Worm (Caenorhabditis elegans): ENCODE data around the gene F38E11.9.

The F38E11.9 gene

DNA sequence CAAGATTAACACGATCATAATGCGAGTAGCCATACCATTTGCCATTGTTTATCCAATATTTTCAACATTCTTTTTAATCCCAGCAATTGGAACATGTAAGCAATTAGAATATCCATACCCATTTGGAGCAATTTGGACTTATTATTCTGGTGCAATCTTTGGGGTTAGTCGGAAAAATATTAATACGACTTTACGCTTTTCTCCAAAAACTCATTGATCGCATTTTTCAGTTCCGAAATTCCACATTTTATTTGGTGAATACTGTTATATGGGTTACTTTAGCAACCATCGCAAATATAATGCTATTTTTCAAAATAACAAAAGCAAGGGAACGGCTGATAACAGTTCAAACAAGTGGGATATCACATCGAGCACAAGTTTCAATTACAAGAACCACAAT lies 42.9 kb upstream of the F38E11.9 start:
- TF ChIP-seq madf-3 (GFP tag; IDR thresholded peaks at IDR 0.05) (no peak), dpl-1 (GFP tag; optimal IDR thresholded peaks at IDR 0.05) (no peak), nhr-27 (tag; optimal IDR thresholded peaks at IDR 0.05) (no peak), F57C9.4 (tag; optimal IDR thresholded peaks at IDR 0.05) (no peak), hlh-26 (GFP tag; conservative IDR thresholded peaks at IDR 0.05) (no peak), snpc-1.1 (tag; optimal IDR thresholded peaks at IDR 0.05; ENCODE audit: insufficient read depth) (no peak), F55B11.4 (tag; optimal IDR thresholded peaks at IDR 0.05; ENCODE audit: borderline replicate concordance, insufficient read depth) (no peak), lsl-1 (GFP tag; optimal IDR thresholded peaks at IDR 0.05) (no peak), tbp1 (GFP tag; optimal IDR thresholded peaks at IDR 0.05) (no peak), sea-2 (GFP tag; IDR thresholded peaks at IDR 0.05) (no peak), atf-7 (tag; optimal IDR thresholded peaks at IDR 0.05) (no peak), unc-62 (GFP tag; optimal IDR thresholded peaks at IDR 0.05) (no peak), F39B2.1 (GFP tag; IDR thresholded peaks at IDR 0.05) (no peak), nhr-179 (tag; optimal IDR thresholded peaks at IDR 0.05) (no peak), efl-1 (GFP tag; optimal IDR thresholded peaks at IDR 0.05) (no peak)

DNA sequence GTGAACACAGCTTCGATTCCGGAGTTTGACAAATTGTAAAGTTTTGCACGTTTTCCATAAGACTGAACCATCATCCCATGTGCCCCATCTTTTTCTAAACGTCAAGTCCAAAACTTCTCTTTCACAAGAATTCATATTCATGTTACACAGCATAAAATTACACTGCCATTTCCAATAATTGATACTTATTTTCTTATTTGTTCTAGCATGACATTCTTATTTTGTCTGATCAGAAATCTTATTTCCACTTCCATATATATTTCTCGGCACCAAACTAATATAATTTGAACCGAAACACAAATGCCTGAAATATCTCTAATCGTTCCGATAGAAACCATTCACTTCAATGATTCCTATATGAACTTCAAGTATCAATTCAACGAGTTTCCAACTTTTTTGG lies 42.1 kb upstream of the F38E11.9 start, which contains the start of gene sru-2:
Gene sru-2 (plus strand): TSS at position 301 of the 400 bp plus-strand sequence.
- TF ChIP-seq F10E7.11 (tag; optimal IDR thresholded peaks at IDR 0.05) = no peak

DNA sequence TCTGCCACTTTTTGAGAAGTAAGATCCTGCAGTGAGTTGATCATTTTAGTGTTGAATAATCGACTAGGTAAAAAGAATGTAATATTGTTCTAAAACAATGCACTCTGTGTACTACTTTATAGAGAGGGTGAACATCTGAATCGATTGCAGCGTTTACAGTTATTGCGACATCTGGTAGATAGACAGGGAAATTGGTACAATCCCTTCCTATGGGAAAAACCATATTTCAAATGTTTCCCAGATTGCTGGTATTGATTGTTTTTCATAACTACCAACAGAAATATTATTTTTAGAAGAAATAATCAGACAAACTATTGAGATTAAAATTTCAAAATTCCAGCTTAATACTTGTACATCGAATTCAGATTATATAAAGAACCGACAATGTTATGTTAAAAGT lies 41.2 kb upstream of the F38E11.9 start, which contains the start of gene gadr-2:
Gene gadr-2 (minus strand): TSS at position 101 of the 400 bp plus-strand sequence.
- TF ChIP-seq let-607 (tag; optimal IDR thresholded peaks at IDR 0.05) (no peak), ztf-22 (GFP tag; optimal IDR thresholded peaks at IDR 0.05) (no peak), zfh-2 (GFP tag; conservative IDR thresholded peaks at IDR 0.05) (no peak), T26A5.8 (tag; optimal IDR thresholded peaks at IDR 0.05) (no peak), ztf-28 (GFP tag; IDR thresholded peaks at IDR 0.05) (no peak), F55B11.4 (tag; optimal IDR thresholded peaks at IDR 0.05; ENCODE audit: borderline replicate concordance, insufficient read depth) (no peak), somi-1 (GFP tag; optimal IDR thresholded peaks at IDR 0.05) (no peak), Y79H2A.3 (GFP tag; conservative IDR thresholded peaks at IDR 0.05) (no peak), ztf-25 (GFP tag; IDR thresholded peaks at IDR 0.05) (no peak), bed-2 (GFP tag; IDR thresholded peaks at IDR 0.05) (no peak), lin-26 (GFP tag; IDR thresholded peaks at IDR 0.05) (no peak), athp-1 (tag; optimal IDR thresholded peaks at IDR 0.05) (no peak), K12H6.12 (tag; optimal IDR thresholded peaks at IDR 0.05) (no peak), madf-8 (GFP tag; conservative IDR thresholded peaks at IDR 0.05) (no peak), attf-6 (GFP tag; IDR thresholded peaks at IDR 0.05) (no peak), C17E4.6 (GFP tag; IDR thresholded peaks at IDR 0.05) (no peak), nhr-27 (tag; optimal IDR thresholded peaks at IDR 0.05) (no peak), dox-1 (GFP tag; IDR thresholded peaks at IDR 0.05) (no peak)

ce11 chrIV:9480936-9481335 lies 37.1 kb upstream of the F38E11.9 start, which contains the start of gene cng-3:
Gene cng-3 (minus strand): TSS chrIV:9481037.
- no peak for TF ChIP-seq egl-18 (GFP tag; IDR thresholded peaks at IDR 0.05)
